Worm (Caenorhabditis elegans) whole organism, L1 larva: ENCODE measurements around the gene suex-2.
A peak's percentile ranks its signal among the peaks of the same experiment; 100 is the strongest.

Source experiments
- C16A3.4 ChIP-seq: fragments of 150-350 bp; optimal IDR thresholded peaks from 2 replicates; lab custom pipeline; 2014; ENCODE audit warnings: missing biosample characterization, missing genetic modification characterization
- C34B4.2 ChIP-seq: sonication (generic microtip); optimal IDR thresholded peaks from 2 replicates; lab custom pipeline; 2017; ENCODE audit warnings: mild to moderate bottlenecking, missing genetic modification characterization, missing compliant biosample characterization
- aly-2 ChIP-seq: fragments of 150-350 bp; optimal IDR thresholded peaks from 2 replicates; lab custom pipeline; 2014; ENCODE audit warnings: missing biosample characterization, missing genetic modification characterization
- ama-1 ChIP-seq: fragments of 150-350 bp; optimal IDR thresholded peaks from 2 replicates; lab custom pipeline; 2014
- blmp-1 ChIP-seq: fragments of 150-350 bp; optimal IDR thresholded peaks from 2 replicates; lab custom pipeline; 2014; ENCODE audit warnings: missing biosample characterization, missing genetic modification characterization
- ceh-8 ChIP-seq: fragments of 200-800 bp; sonication (Bioruptor generic); optimal IDR thresholded peaks from 2 replicates; lab custom pipeline; 2018; ENCODE audit warnings: mild to moderate bottlenecking, missing genetic modification characterization, moderate library complexity, missing compliant biosample characterization
- ceh-82 ChIP-seq, 3 experiments: fragments of 150-350 bp in 1 of 3; sonication (generic microtip) in 2 of 3; optimal IDR thresholded peaks; 2 replicates each; lab custom pipeline; 2014 to 2017; ENCODE audit warnings: missing biosample characterization in 3 of 3, missing genetic modification characterization in 3 of 3
- ces-1 ChIP-seq: fragments of 150-350 bp; optimal IDR thresholded peaks from 2 replicates; lab custom pipeline; 2014; ENCODE audit warnings: missing biosample characterization, missing genetic modification reagents, missing genetic modification characterization
- dpl-1 ChIP-seq, 3 experiments: fragments of 150-350 bp in 2 of 3; sonication (generic microtip) in 1 of 3; optimal IDR thresholded peaks; 2 replicates each; lab custom pipeline; 2014 to 2017; ENCODE audit warnings: missing biosample characterization in 3 of 3, missing genetic modification characterization in 3 of 3, missing genetic modification reagents in 3 of 3
- egl-27 ChIP-seq, 2 experiments: fragments of 150-350 bp in 1 of 2; sonication (generic microtip); optimal IDR thresholded peaks; 3 replicates each; lab custom pipeline; 2017 to 2018; ENCODE audit warnings: missing biosample characterization in 2 of 2, missing genetic modification characterization in 2 of 2, missing genetic modification reagents in 2 of 2
- ets-5 ChIP-seq: fragments of 200-800 bp; sonication (Bioruptor generic); IDR thresholded peaks from 2 replicates; pipeline ENCODE4 v1.3.6; 2022; ENCODE audit warnings: missing genetic modification characterization, missing compliant biosample characterization
- fkh-10 ChIP-seq: sonication (generic microtip); optimal IDR thresholded peaks from 2 replicates; lab custom pipeline; 2017; ENCODE audit warnings: missing biosample characterization, missing genetic modification reagents, missing genetic modification characterization
- fkh-4 ChIP-seq: sonication (generic microtip); optimal IDR thresholded peaks from 2 replicates; lab custom pipeline; 2016; ENCODE audit warnings: missing compliant biosample characterization, missing genetic modification characterization, borderline replicate concordance
- fos-1 ChIP-seq: fragments of 150-350 bp; optimal IDR thresholded peaks from 2 replicates; lab custom pipeline; 2014; ENCODE audit warnings: missing biosample characterization, missing genetic modification characterization
- hlh-17 ChIP-seq: fragments of 200-800 bp; sonication (Bioruptor generic); optimal IDR thresholded peaks from 2 replicates; lab custom pipeline; 2018; ENCODE audit warnings: missing genetic modification characterization, mild to moderate bottlenecking, missing compliant biosample characterization, moderate library complexity, borderline replicate concordance
- hlh-4 ChIP-seq: sonication (generic microtip); optimal IDR thresholded peaks from 2 replicates; lab custom pipeline; 2016; ENCODE audit warnings: mild to moderate bottlenecking, missing genetic modification characterization, missing compliant biosample characterization
- hpl-2 ChIP-seq: fragments of 150-350 bp; optimal IDR thresholded peaks from 2 replicates; lab custom pipeline; 2014; ENCODE audit warnings: missing biosample characterization, missing genetic modification reagents, missing genetic modification characterization
- lin-13 ChIP-seq: fragments of 150-350 bp; optimal IDR thresholded peaks from 2 replicates; lab custom pipeline; 2014; ENCODE audit warnings: missing biosample characterization, missing genetic modification reagents, missing genetic modification characterization
- lin-14 ChIP-seq: fragments of 200-800 bp; sonication (Bioruptor generic); optimal IDR thresholded peaks from 2 replicates; lab custom pipeline; 2018; ENCODE audit warnings: mild to moderate bottlenecking, missing genetic modification characterization, moderate library complexity, missing compliant biosample characterization
- lin-39 ChIP-seq: fragments of 150-350 bp; optimal IDR thresholded peaks from 2 replicates; lab custom pipeline; 2014; ENCODE audit warnings: missing biosample characterization, missing genetic modification reagents, missing genetic modification characterization
- lir-3 ChIP-seq: sonication (generic microtip); optimal IDR thresholded peaks from 2 replicates; lab custom pipeline; 2016; ENCODE audit warnings: mild to moderate bottlenecking, missing genetic modification characterization, moderate library complexity, missing compliant biosample characterization; ENCODE audit not compliant: poor library complexity
- lsy-2 ChIP-seq, 2 experiments: fragments of 150-350 bp; optimal IDR thresholded peaks; 2 replicates each; lab custom pipeline; 2014; ENCODE audit warnings: missing biosample characterization in 2 of 2, missing genetic modification characterization in 2 of 2
- mab-9 ChIP-seq: fragments of 200-800 bp; sonication (Bioruptor generic); IDR thresholded peaks from 2 replicates; pipeline ENCODE4 v1.3.6; 2022; ENCODE audit warnings: missing genetic modification reagents, missing genetic modification characterization, missing compliant biosample characterization
- mef-2 ChIP-seq: fragments of 150-350 bp; optimal IDR thresholded peaks from 2 replicates; lab custom pipeline; 2014; ENCODE audit warnings: missing biosample characterization, missing genetic modification characterization
- mep-1 ChIP-seq: fragments of 150-350 bp; optimal IDR thresholded peaks from 2 replicates; lab custom pipeline; 2014; ENCODE audit warnings: missing biosample characterization, missing genetic modification characterization
- nhr-20 ChIP-seq: sonication (generic microtip); optimal IDR thresholded peaks from 2 replicates; lab custom pipeline; 2016; ENCODE audit warnings: mild to moderate bottlenecking, missing genetic modification characterization, missing compliant biosample characterization
- nhr-237 ChIP-seq: fragments of 150-350 bp; optimal IDR thresholded peaks from 2 replicates; lab custom pipeline; 2014; ENCODE audit warnings: missing biosample characterization, missing genetic modification characterization
- nhr-28 ChIP-seq: fragments of 150-350 bp; optimal IDR thresholded peaks from 2 replicates; lab custom pipeline; 2014; ENCODE audit warnings: missing biosample characterization, missing genetic modification characterization
- nhr-47 ChIP-seq: sonication (generic microtip); optimal IDR thresholded peaks from 2 replicates; lab custom pipeline; 2016; ENCODE audit warnings: mild to moderate bottlenecking, missing genetic modification characterization, moderate library complexity, missing compliant biosample characterization
- nhr-71 ChIP-seq: sonication (generic microtip); optimal IDR thresholded peaks from 2 replicates; lab custom pipeline; 2016; ENCODE audit warnings: mild to moderate bottlenecking, missing genetic modification characterization, moderate library complexity, missing compliant biosample characterization
- nhr-84 ChIP-seq: sonication (generic microtip); optimal IDR thresholded peaks from 2 replicates; lab custom pipeline; 2017; ENCODE audit warnings: missing biosample characterization, missing genetic modification characterization
- nhr-85 ChIP-seq: sonication (generic microtip); peaks from one replicate; lab custom pipeline; 2016; ENCODE audit warnings: missing genetic modification characterization, inconsistent platforms, missing compliant biosample characterization
- nhr-90 ChIP-seq: sonication (generic microtip); optimal IDR thresholded peaks from 2 replicates; lab custom pipeline; 2016; ENCODE audit warnings: mild to moderate bottlenecking, missing genetic modification characterization, missing compliant biosample characterization; ENCODE audit not compliant: poor library complexity
- pag-3 ChIP-seq: sonication (generic microtip); optimal IDR thresholded peaks from 2 replicates; lab custom pipeline; 2017; ENCODE audit warnings: missing genetic modification characterization, mild to moderate bottlenecking, missing compliant biosample characterization, antibody characterized with exemption, borderline replicate concordance; ENCODE audit not compliant: insufficient read depth
- pax-3 ChIP-seq: fragments of 200-800 bp; sonication (Bioruptor generic); optimal IDR thresholded peaks from 2 replicates; lab custom pipeline; 2018; ENCODE audit warnings: mild to moderate bottlenecking, missing genetic modification characterization, moderate library complexity, missing compliant biosample characterization
- pqm-1 ChIP-seq: sonication (generic microtip); optimal IDR thresholded peaks from 3 replicates; lab custom pipeline; 2017; ENCODE audit warnings: missing biosample characterization, missing genetic modification characterization
- rnt-1 ChIP-seq: sonication (generic microtip); optimal IDR thresholded peaks from 2 replicates; lab custom pipeline; 2016; ENCODE audit warnings: mild to moderate bottlenecking, missing genetic modification characterization, moderate library complexity, missing compliant biosample characterization
- sup-37 ChIP-seq: fragments of 200-800 bp; sonication (Bioruptor generic); optimal IDR thresholded peaks from 2 replicates; lab custom pipeline; 2018; ENCODE audit warnings: mild to moderate bottlenecking, missing genetic modification characterization, missing compliant biosample characterization
- swsn-7 ChIP-seq: sonication (generic microtip); optimal IDR thresholded peaks from 2 replicates; lab custom pipeline; 2016; ENCODE audit warnings: missing genetic modification characterization, missing compliant biosample characterization
- tbx-2 ChIP-seq: sonication (generic microtip); optimal IDR thresholded peaks from 2 replicates; lab custom pipeline; 2016; ENCODE audit warnings: missing genetic modification characterization, missing compliant biosample characterization
- tlp-1 ChIP-seq: fragments of 150-350 bp; optimal IDR thresholded peaks from 2 replicates; lab custom pipeline; 2014; ENCODE audit warnings: missing biosample characterization, missing genetic modification characterization
- vab-15 ChIP-seq: sonication (generic microtip); optimal IDR thresholded peaks from 2 replicates; lab custom pipeline; 2017; ENCODE audit warnings: missing genotype, mild to moderate bottlenecking, missing genetic modification characterization, missing compliant biosample characterization

The suex-2 gene

DNA sequence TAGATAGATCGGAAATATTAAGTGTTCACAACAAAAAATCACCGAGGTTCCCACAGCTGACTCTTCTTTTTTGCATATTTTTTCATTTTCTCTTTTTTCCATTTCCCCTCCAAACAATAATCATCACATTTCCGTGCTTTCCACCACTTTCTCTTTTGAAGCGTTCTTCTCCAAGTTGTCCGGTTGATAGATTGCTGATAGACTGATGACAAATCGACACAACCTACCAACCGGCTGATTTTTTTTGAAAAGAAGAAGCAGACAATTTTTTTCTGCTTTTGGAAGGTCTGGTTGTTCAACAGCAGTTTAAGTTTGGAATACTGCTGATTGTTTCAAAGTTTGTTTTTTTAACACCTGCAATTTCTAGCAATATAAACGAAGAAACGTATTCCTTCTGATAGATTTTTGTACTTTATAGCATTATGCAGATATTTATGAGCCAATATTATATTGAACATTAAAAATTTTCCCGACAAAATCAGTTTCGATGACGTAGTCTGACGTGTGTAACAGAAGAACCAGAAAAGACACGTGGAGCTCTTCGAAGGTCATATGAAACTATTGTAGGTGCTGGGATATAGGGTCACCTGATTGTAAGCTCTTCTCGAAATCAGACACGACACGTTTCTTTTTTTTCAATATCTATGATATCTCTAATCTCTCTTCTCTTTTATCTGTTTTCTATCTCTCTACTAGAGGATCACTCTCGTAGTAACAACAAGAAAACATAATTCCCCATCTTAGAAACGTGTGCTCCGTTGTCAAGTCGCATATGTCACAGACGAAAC is 6.6 kb downstream of the suex-2 start (continued):
- no peak for TF ChIP-seq pqm-1
- TF ChIP-seq fkh-10 (GFP tag; lab: Kevin White, UChicago), result no peak
- TF ChIP-seq nhr-71 (tag; lab: Kevin White, UChicago), result peak; percentile 90
- no peak for TF ChIP-seq vab-15 (tag; lab: Kevin White, UChicago)
- TF ChIP-seq dpl-1 (GFP tag; optimal IDR thresholded peaks at IDR 0.05; lab: Kevin White, UChicago), result no peak
- TF ChIP-seq mep-1 (tag; lab: Kevin White, UChicago), result no peak
- peak; percentile 79 for TF ChIP-seq lin-14 (GFP tag; lab: Kevin White, UChicago)
- no peak for TF ChIP-seq tlp-1 (tag; lab: Kevin White, UChicago)
- no peak for TF ChIP-seq fos-1 (tag; lab: Kevin White, UChicago)
- TF ChIP-seq nhr-47, result peak; percentile 34
- no peak for TF ChIP-seq pag-3 (tag; lab: Kevin White, UChicago)
- peak; percentile 48 for TF ChIP-seq lin-39
- TF ChIP-seq lsy-2 (tag; optimal IDR thresholded peaks at IDR 0.05; lab: Kevin White, UChicago), result peak; percentile 54 to 68
- no peak for TF ChIP-seq ama-1
- TF ChIP-seq ces-1 (GFP tag; lab: Kevin White, UChicago), result no peak
- no peak for TF ChIP-seq mef-2 (tag; lab: Kevin White, UChicago)
- no peak for TF ChIP-seq mab-9 (GFP tag; lab: Robert Waterston, UW)
- TF ChIP-seq nhr-90 (tag; lab: Kevin White, UChicago), result no peak
- peak; percentile 25 for TF ChIP-seq tbx-2 (tag; lab: Kevin White, UChicago)
- peak; percentile 71 for TF ChIP-seq nhr-20 (tag; lab: Kevin White, UChicago)
- no peak for TF ChIP-seq egl-27 (tag; optimal IDR thresholded peaks at IDR 0.05; lab: Kevin White, UChicago)
- TF ChIP-seq nhr-85 (tag; lab: Kevin White, UChicago), result no peak
- no peak for TF ChIP-seq nhr-28 (tag; lab: Kevin White, UChicago)
- TF ChIP-seq nhr-237 (tag; lab: Kevin White, UChicago), result no peak
- no peak for TF ChIP-seq aly-2
- no peak for TF ChIP-seq hlh-4 (tag; lab: Kevin White, UChicago)
- no peak for TF ChIP-seq sup-37 (GFP tag; lab: Kevin White, UChicago)
- TF ChIP-seq pax-3 (tag; lab: Kevin White, UChicago), result no peak
- TF ChIP-seq fkh-4 (tag; lab: Kevin White, UChicago), result no peak
- peak; percentile 33 for TF ChIP-seq swsn-7
- TF ChIP-seq C16A3.4 (tag; lab: Kevin White, UChicago), result peak; percentile 45

DNA sequence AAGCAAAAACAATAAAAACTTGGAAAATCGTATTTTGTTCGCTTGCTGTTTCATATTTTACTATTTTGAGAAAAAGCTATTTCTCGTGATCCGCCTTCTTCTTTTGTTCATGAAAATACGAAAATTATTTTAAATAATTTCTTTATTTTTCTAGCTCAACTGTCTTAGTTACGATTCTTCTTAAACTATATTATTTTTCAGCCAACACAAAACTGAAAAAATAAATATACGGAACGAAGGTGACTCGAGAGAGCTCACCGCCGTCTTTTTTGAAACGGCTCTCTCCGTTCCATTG is 7.2 kb downstream of the suex-2 start, which contains the start of gene pdzd-8:
TSS of gene pdzd-8 (plus strand) at position 196 of the 295 bp plus-strand sequence.
- TF ChIP-seq C16A3.4 (tag; lab: Kevin White, UChicago) (no peak), lin-13 (GFP tag; lab: Kevin White, UChicago) (no peak), hpl-2 (GFP tag; lab: Kevin White, UChicago) (no peak), blmp-1 (tag; lab: Kevin White, UChicago) (no peak), C34B4.2 (tag; lab: Kevin White, UChicago) (no peak), nhr-84 (no peak), ets-5 (GFP tag; lab: Robert Waterston, UW) (no peak), ceh-82 (tag; optimal IDR thresholded peaks at IDR 0.05; lab: Kevin White, UChicago) (no peak), ceh-8 (GFP tag; lab: Kevin White, UChicago) (no peak), vab-15 (tag; lab: Kevin White, UChicago) (no peak), lir-3 (tag; lab: Kevin White, UChicago) (no peak), rnt-1 (no peak), hlh-17 (no peak)
